Fruit fly (Drosophila melanogaster) whole organism, embryonic: ENCODE data around the gene iav.

Experiments used
- BtbVII ChIP-seq: fragments of 200-800 bp; sonication (Bioruptor generic); optimal IDR thresholded peaks from 3 replicates; lab custom pipeline; 2017; ENCODE audit warnings: missing biosample characterization, mild to moderate bottlenecking, missing genetic modification characterization
- CG10267 ChIP-seq: fragments of 200-800 bp; sonication (Bioruptor generic); optimal IDR thresholded peaks from 2 replicates; lab custom pipeline; 2018; ENCODE audit warnings: missing biosample characterization, mild to moderate bottlenecking, missing genetic modification characterization, moderate library complexity
- CG10274 ChIP-seq: fragments of 200-800 bp; sonication (Bioruptor generic); optimal IDR thresholded peaks from 3 replicates; lab custom pipeline; 2017; ENCODE audit warnings: missing biosample characterization, mild to moderate bottlenecking, missing genetic modification characterization
- CG10565 ChIP-seq: fragments of 200-800 bp; sonication (Bioruptor generic); optimal IDR thresholded peaks from 3 replicates; lab custom pipeline; 2016; ENCODE audit warnings: missing biosample characterization, mild to moderate bottlenecking, missing genetic modification characterization
- CG12299 ChIP-seq: fragments of 200-800 bp; sonication (Bioruptor generic); optimal IDR thresholded peaks from 2 replicates; lab custom pipeline; 2018; ENCODE audit warnings: missing biosample characterization, mild to moderate bottlenecking, missing genetic modification characterization
- CG12391 ChIP-seq: fragments of 200-800 bp; sonication (Bioruptor generic); optimal IDR thresholded peaks from 3 replicates; lab custom pipeline; 2018; ENCODE audit warnings: missing biosample characterization, mild to moderate bottlenecking, missing genetic modification characterization, moderate library complexity
- CG15479 ChIP-seq: fragments of 200-800 bp; sonication (Bioruptor generic); optimal IDR thresholded peaks from 3 replicates; lab custom pipeline; 2019; ENCODE audit warnings: missing biosample characterization, mild to moderate bottlenecking, missing genetic modification characterization, moderate library complexity
- CG15514 ChIP-seq: fragments of 200-800 bp; sonication (Bioruptor generic); optimal IDR thresholded peaks from 3 replicates; lab custom pipeline; 2017; ENCODE audit warnings: missing biosample characterization, missing genetic modification characterization, mild to moderate bottlenecking, moderate library complexity, missing genetic modification reagents
- CG1602 ChIP-seq: fragments of 200-800 bp; sonication (Bioruptor generic); optimal IDR thresholded peaks from 3 replicates; lab custom pipeline; 2016; ENCODE audit warnings: missing biosample characterization, missing genetic modification characterization
- CG17385 ChIP-seq: fragments of 200-800 bp; sonication (Bioruptor generic); optimal IDR thresholded peaks from 3 replicates; lab custom pipeline; 2018; ENCODE audit warnings: missing biosample characterization, mild to moderate bottlenecking, missing genetic modification characterization
- CG18476 ChIP-seq: fragments of 200-800 bp; sonication (Bioruptor generic); optimal IDR thresholded peaks from 2 replicates; lab custom pipeline; 2016; ENCODE audit warnings: missing biosample characterization, mild to moderate bottlenecking, missing genetic modification characterization
- CG2129 ChIP-seq: fragments of 200-800 bp; sonication (Bioruptor generic); IDR thresholded peaks from 2 replicates; pipeline ENCODE4 v1.3.6; 2022; ENCODE audit warnings: missing biosample characterization, missing genetic modification characterization; ENCODE audit not compliant: partially characterized antibody
- CG2202 ChIP-seq: fragments of 200-800 bp; sonication (Bioruptor generic); optimal IDR thresholded peaks from 2 replicates; lab custom pipeline; 2018; ENCODE audit warnings: missing biosample characterization, mild to moderate bottlenecking, missing genetic modification characterization
- CG2712 ChIP-seq: fragments of 200-800 bp; optimal IDR thresholded peaks from 3 replicates; lab custom pipeline; 2019; ENCODE audit warnings: missing biosample characterization, mild to moderate bottlenecking, missing genetic modification characterization, moderate library complexity
- CG3407 ChIP-seq: fragments of 200-800 bp; sonication (Bioruptor generic); optimal IDR thresholded peaks from 2 replicates; lab custom pipeline; 2018; ENCODE audit warnings: missing biosample characterization, mild to moderate bottlenecking, missing genetic modification characterization
- CG4730 ChIP-seq: fragments of 200-800 bp; sonication (Bioruptor generic); IDR thresholded peaks from 2 replicates; pipeline ENCODE4 v1.3.6; 2022; ENCODE audit warnings: missing biosample characterization, missing genetic modification characterization
- CG4854 ChIP-seq: fragments of 200-800 bp; sonication (Bioruptor generic); optimal IDR thresholded peaks from 2 replicates; lab custom pipeline; 2016; ENCODE audit warnings: missing biosample characterization, missing genetic modification characterization, inconsistent platforms
- CG6175 ChIP-seq: fragments of 200-800 bp; sonication (Bioruptor generic); IDR thresholded peaks from 3 replicates; pipeline ENCODE4 v1.3.6; 2022; ENCODE audit warnings: missing biosample characterization, missing genetic modification characterization
- CG8478 ChIP-seq: fragments of >200 bp; optimal IDR thresholded peaks from 2 replicates; lab custom pipeline; 2018
- CG9437 ChIP-seq: fragments of 200-800 bp; sonication (Bioruptor generic); optimal IDR thresholded peaks from 2 replicates; lab custom pipeline; 2018; ENCODE audit warnings: missing biosample characterization, mild to moderate bottlenecking, missing genetic modification characterization
- CkIIα-i1 ChIP-seq: fragments of 200-800 bp; sonication (Bioruptor generic); IDR thresholded peaks from 2 replicates; pipeline ENCODE4 v1.3.6; 2022; ENCODE audit warnings: missing biosample characterization, missing genetic modification characterization
- Dbx ChIP-seq: fragments of 200-800 bp; sonication (Bioruptor generic); IDR thresholded peaks from 3 replicates; pipeline ENCODE4 v1.3.6; 2022; ENCODE audit warnings: missing biosample characterization, missing genetic modification characterization
- HLH3B ChIP-seq: fragments of 200-800 bp; sonication (Bioruptor generic); IDR thresholded peaks from 2 replicates; pipeline ENCODE4 v1.3.6; 2022; ENCODE audit warnings: missing biosample characterization, missing genetic modification characterization
- Hr78 ChIP-seq, 2 experiments: fragments of 200-800 bp in 1 of 2; fragments of >200 bp in 1 of 2; sonication (Bioruptor generic) in 1 of 2; optimal IDR thresholded peaks; 2 replicates each; lab custom pipeline; 2017 to 2019; ENCODE audit warnings: missing biosample characterization in 2 of 2, missing genetic modification characterization in 2 of 2, mild to moderate bottlenecking in 1 of 2, moderate library complexity in 1 of 2
- Lpt ChIP-seq: fragments of >200 bp; optimal IDR thresholded peaks from 2 replicates; lab custom pipeline; 2018; ENCODE audit warnings: missing biosample characterization, missing genetic modification characterization
- MTF-1 ChIP-seq: fragments of 200-800 bp; sonication (Bioruptor generic); optimal IDR thresholded peaks from 2 replicates; lab custom pipeline; 2018; ENCODE audit warnings: missing biosample characterization, mild to moderate bottlenecking, missing genetic modification characterization, borderline replicate concordance
- NFAT ChIP-seq: fragments of 200-800 bp; sonication (Bioruptor generic); IDR thresholded peaks from 2 replicates; pipeline ENCODE4 v1.3.6; 2022; ENCODE audit warnings: missing biosample characterization, missing genetic modification characterization
- Ravus ChIP-seq: fragments of 200-800 bp; sonication (Bioruptor generic); IDR thresholded peaks from 2 replicates; pipeline ENCODE4 v1.3.6; 2022; ENCODE audit warnings: missing biosample characterization, missing genetic modification characterization
- Rx ChIP-seq: fragments of 200-800 bp; sonication (Bioruptor generic); IDR thresholded peaks from 2 replicates; pipeline ENCODE4 v1.3.6; 2022; ENCODE audit warnings: missing biosample characterization, missing genetic modification characterization
- Spps ChIP-seq: fragments of 200-800 bp; sonication (Bioruptor generic); optimal IDR thresholded peaks from 2 replicates; lab custom pipeline; 2018; ENCODE audit warnings: missing biosample characterization, mild to moderate bottlenecking, missing genetic modification characterization
- Taf1 ChIP-seq: fragments of 200-800 bp; sonication (Bioruptor generic); IDR thresholded peaks from 2 replicates; pipeline ENCODE4 v1.3.6; 2022; ENCODE audit warnings: missing biosample characterization, missing genetic modification characterization
- Vsx1 ChIP-seq: fragments of 200-800 bp; sonication (Bioruptor generic); optimal IDR thresholded peaks from 2 replicates; lab custom pipeline; 2017; ENCODE audit warnings: missing biosample characterization, mild to moderate bottlenecking, missing genetic modification characterization, missing genetic modification reagents
- abd-A ChIP-seq: fragments of 200-800 bp; sonication (Bioruptor generic); optimal IDR thresholded peaks from 3 replicates; lab custom pipeline; 2019; ENCODE audit warnings: missing biosample characterization, mild to moderate bottlenecking, missing genetic modification characterization, moderate library complexity
- az2 ChIP-seq: fragments of 200-800 bp; sonication (Bioruptor generic); optimal IDR thresholded peaks from 3 replicates; lab custom pipeline; 2016; ENCODE audit warnings: missing biosample characterization, missing genetic modification characterization
- chm ChIP-seq: fragments of 200-800 bp; sonication (Bioruptor generic); IDR thresholded peaks from 2 replicates; pipeline ENCODE4 v1.3.6; 2022; ENCODE audit warnings: missing biosample characterization, missing genetic modification characterization
- danr ChIP-seq: fragments of 200-800 bp; sonication (Bioruptor generic); IDR thresholded peaks from 2 replicates; pipeline ENCODE4 v1.3.6; 2022; ENCODE audit warnings: missing biosample characterization, missing genetic modification characterization
- dimm ChIP-seq: fragments of 200-800 bp; sonication (Bioruptor generic); IDR thresholded peaks from 2 replicates; pipeline ENCODE4 v1.3.6; 2022; ENCODE audit warnings: missing biosample characterization, missing genetic modification characterization
- dm ChIP-seq: fragments of 200-800 bp; sonication (Bioruptor generic); optimal IDR thresholded peaks from 3 replicates; lab custom pipeline; 2016; ENCODE audit warnings: missing biosample characterization, missing genetic modification characterization
- dysf ChIP-seq: fragments of 200-800 bp; sonication (Bioruptor generic); IDR thresholded peaks from 3 replicates; pipeline ENCODE4 v1.3.6; 2022; ENCODE audit warnings: missing biosample characterization, missing genetic modification characterization
- grn ChIP-seq: fragments of 200-800 bp; sonication (Bioruptor generic); optimal IDR thresholded peaks from 3 replicates; lab custom pipeline; 2017; ENCODE audit warnings: missing biosample characterization, missing genetic modification characterization
- jumu ChIP-seq: fragments of 200-800 bp; sonication (Bioruptor generic); optimal IDR thresholded peaks from 3 replicates; lab custom pipeline; 2016; ENCODE audit warnings: missing biosample characterization, missing genetic modification characterization
- nerfin-2 ChIP-seq: fragments of 200-800 bp; sonication (Bioruptor generic); IDR thresholded peaks from 2 replicates; pipeline ENCODE4 v1.3.6; 2022; ENCODE audit warnings: missing biosample characterization, missing genetic modification characterization; ENCODE audit not compliant: partially characterized antibody
- pb ChIP-seq: fragments of 200-800 bp; sonication (Bioruptor generic); optimal IDR thresholded peaks from 3 replicates; lab custom pipeline; 2016; ENCODE audit warnings: missing biosample characterization, missing genetic modification characterization
- pnt ChIP-seq: fragments of 200-800 bp; sonication (Bioruptor generic); optimal IDR thresholded peaks from 3 replicates; lab custom pipeline; 2016; ENCODE audit warnings: missing biosample characterization, missing genetic modification characterization
- row ChIP-seq: fragments of 200-800 bp; sonication (Bioruptor generic); IDR thresholded peaks from 3 replicates; pipeline ENCODE4 v1.3.6; 2022; ENCODE audit warnings: missing biosample characterization, missing genetic modification characterization
- sd ChIP-seq: fragments of 200-800 bp; sonication (Bioruptor generic); optimal IDR thresholded peaks from 3 replicates; lab custom pipeline; 2018; ENCODE audit warnings: missing biosample characterization, mild to moderate bottlenecking, missing genetic modification characterization, moderate library complexity
- stwl ChIP-seq: fragments of 200-800 bp; sonication (Bioruptor generic); optimal IDR thresholded peaks from 3 replicates; lab custom pipeline; 2018; ENCODE audit warnings: missing biosample characterization, mild to moderate bottlenecking, missing genetic modification characterization, moderate library complexity
- tgo ChIP-seq: fragments of 200-800 bp; sonication (Bioruptor generic); IDR thresholded peaks from 3 replicates; pipeline ENCODE4 v1.3.6; 2022; ENCODE audit warnings: missing biosample characterization, missing genetic modification characterization
- tio ChIP-seq: fragments of 200-800 bp; sonication (Bioruptor generic); optimal IDR thresholded peaks from 2 replicates; lab custom pipeline; 2017; ENCODE audit warnings: missing biosample characterization, missing genetic modification characterization, inconsistent platforms
- tna ChIP-seq: fragments of 200-800 bp; sonication (Bioruptor generic); IDR thresholded peaks from 2 replicates; pipeline ENCODE4 v1.3.6; 2022; ENCODE audit warnings: missing biosample characterization, missing genetic modification characterization; ENCODE audit not compliant: partially characterized antibody
- usp ChIP-seq: fragments of >200 bp; optimal IDR thresholded peaks from 2 replicates; lab custom pipeline; 2017; ENCODE audit warnings: missing biosample characterization, missing genetic modification characterization
- zf30C ChIP-seq: fragments of 200-800 bp; sonication (Bioruptor generic); optimal IDR thresholded peaks from 3 replicates; lab custom pipeline; 2018; ENCODE audit warnings: missing biosample characterization, mild to moderate bottlenecking, missing genetic modification characterization

iav gene

DNA sequence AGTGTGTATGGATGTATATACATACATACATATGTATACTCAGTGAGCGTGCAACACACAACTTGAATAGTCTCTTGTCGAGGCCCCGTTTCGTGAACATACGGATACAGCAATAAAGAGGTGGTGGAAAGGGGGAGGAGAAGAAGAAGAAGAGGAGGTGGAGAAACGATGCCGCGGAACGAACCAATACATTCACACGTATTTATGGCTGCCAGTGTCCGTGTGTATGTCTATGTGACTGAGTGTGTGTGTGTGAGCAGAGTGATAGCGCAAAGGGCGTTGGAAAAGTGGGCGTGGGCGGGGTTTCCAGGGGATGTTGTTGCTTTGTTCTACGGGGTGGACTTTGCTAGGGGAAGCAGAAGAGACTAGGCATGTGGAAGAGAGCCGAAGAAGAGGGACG lies 39.6 kb downstream of the iav start (continued):
- TF ChIP-seq jumu (no peak), zf30C (GFP tag; lab: Kevin White, UChicago) (no peak), CG2129 (GFP tag; lab: Robert Waterston, UW) (no peak), grn (GFP tag; lab: Kevin White, UChicago) (no peak), danr (GFP tag; lab: Robert Waterston, UW) (no peak), abd-A (tag; lab: Kevin White, UChicago) (peak; percentile 99), stwl (tag; lab: Kevin White, UChicago) (no peak), tna (GFP tag; lab: Robert Waterston, UW) (no peak; the same call in 1 of the 2 replicates), CG15479 (GFP tag; lab: Kevin White, UChicago) (peak; percentile 65), nerfin-2 (no peak), CG12299 (tag; lab: Kevin White, UChicago) (peak; percentile 70), CG6175 (GFP tag; lab: Robert Waterston, UW) (0 out of 3 replicates have a peak, but pooled peaks have one; percentile 40), pnt (GFP tag; lab: Kevin White, UChicago) (no peak), pb (GFP tag; lab: Kevin White, UChicago) (no peak), Vsx1 (GFP tag; lab: Kevin White, UChicago) (no peak), Lpt (GFP tag; lab: Kevin White, UChicago) (no peak), CG10565 (GFP tag; lab: Kevin White, UChicago) (no peak), CG9437 (GFP tag; lab: Kevin White, UChicago) (no peak), tio (no peak), CG2712 (tag; lab: Kevin White, UChicago) (no peak), Ravus (GFP tag; lab: Robert Waterston, UW) (no peak), CG10267 (tag; lab: Kevin White, UChicago) (no peak), CG4854 (no peak), Rx (GFP tag; lab: Robert Waterston, UW) (no peak), CG10274 (GFP tag; lab: Kevin White, UChicago) (no peak), dm (GFP tag; lab: Kevin White, UChicago) (no peak), CkIIα-i1 (no peak), CG8478 (no peak), CG18476 (GFP tag; lab: Kevin White, UChicago) (no peak), CG2202 (no peak), row (GFP tag; lab: Robert Waterston, UW) (peak; percentile 34; the same call in 1 of the 3 replicates), Dbx (GFP tag; lab: Robert Waterston, UW) (no peak), az2 (GFP tag; lab: Kevin White, UChicago) (no peak), chm (GFP tag; lab: Robert Waterston, UW) (peak; percentile 77; the same call in 1 of the 2 replicates), CG17385 (GFP tag; lab: Kevin White, UChicago) (peak; percentile 93), MTF-1 (GFP tag; lab: Kevin White, UChicago) (no peak), HLH3B (no peak), usp (GFP tag; lab: Kevin White, UChicago) (no peak), CG1602 (no peak), CG4730 (no peak), Spps (no peak), CG15514 (GFP tag; lab: Kevin White, UChicago) (peak; percentile 3), dysf (no peak), tgo (GFP tag; lab: Robert Waterston, UW) (no peak), CG12391 (tag; lab: Kevin White, UChicago) (no peak), CG3407 (no peak), Hr78 (GFP tag; optimal IDR thresholded peaks at IDR 0.05; lab: Kevin White, UChicago) (peak in 1 of 2 experiments; percentile 11), Taf1 (GFP tag; lab: Robert Waterston, UW) (no peak), sd (tag; lab: Kevin White, UChicago) (peak; percentile 26), dimm (GFP tag; lab: Robert Waterston, UW) (no peak), BtbVII (GFP tag; lab: Kevin White, UChicago) (no peak), NFAT (no peak)
